Worm (Caenorhabditis elegans): ENCODE measurements around the gene smcr-8.
A peak's percentile ranks its signal among the peaks of the same experiment; 100 is the strongest.

DNA sequence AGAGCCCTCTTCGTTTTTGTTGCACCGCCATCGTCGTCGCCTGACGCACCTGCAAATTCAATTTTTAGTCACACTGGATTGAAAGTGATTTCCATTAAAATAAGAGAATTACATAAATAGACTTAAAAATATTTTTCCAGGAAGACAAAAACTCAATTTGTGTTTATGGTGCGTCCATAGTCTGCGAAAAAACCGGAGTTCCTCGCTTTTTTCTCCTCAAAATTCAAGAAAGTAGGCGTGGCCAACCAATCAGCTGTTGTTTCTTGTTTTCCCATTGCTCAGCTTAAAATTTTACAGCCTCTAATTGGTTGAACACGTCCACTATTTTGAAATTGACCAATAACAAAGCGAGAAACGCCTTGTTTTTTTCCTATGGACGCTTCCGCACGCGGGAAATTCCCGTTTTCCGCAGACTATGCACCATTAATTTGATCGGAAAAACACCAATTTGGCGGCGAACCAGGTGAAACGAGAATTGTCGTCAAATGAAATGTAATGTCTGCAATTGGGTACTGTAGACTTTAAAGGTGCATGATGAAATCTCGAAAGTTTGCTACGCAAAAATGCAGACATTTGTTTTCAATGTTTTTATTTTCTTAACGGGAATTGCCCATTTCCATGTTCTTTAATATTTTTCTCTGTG, 14.6 kb upstream of the smcr-8 start, which contains the start of gene C27F2.7:
- TF ChIP-seq him-1 (tag; optimal IDR thresholded peaks at IDR 0.05) (peak; percentile 28), ama-1 (optimal IDR thresholded peaks at IDR 0.05) (no peak), ama-1 (GFP tag; optimal IDR thresholded peaks at IDR 0.05) (no peak), egl-44 (GFP tag; IDR thresholded peaks at IDR 0.05) (no peak), sptf-2 (GFP tag; optimal IDR thresholded peaks at IDR 0.05) (no peak), ztf-28 (GFP tag; IDR thresholded peaks at IDR 0.05) (no peak), nhr-27 (tag; optimal IDR thresholded peaks at IDR 0.05) (no peak), efl-1 (GFP tag; optimal IDR thresholded peaks at IDR 0.05) (peak; percentile 82), K12H6.12 (tag; optimal IDR thresholded peaks at IDR 0.05) (no peak), snpc-4 (GFP tag; optimal IDR thresholded peaks at IDR 0.05) (no peak), snpc-4 (tag; optimal IDR thresholded peaks at IDR 0.05) (no peak), pha-4 (tag; optimal IDR thresholded peaks at IDR 0.05) (no peak), ets-4 (GFP tag; optimal IDR thresholded peaks at IDR 0.05) (no peak), F22D6.2 (tag; optimal IDR thresholded peaks at IDR 0.05) (no peak), lin-35 (GFP tag; optimal IDR thresholded peaks at IDR 0.05) (no peak), Y56A3A.18 (GFP tag; IDR thresholded peaks at IDR 0.05) (no peak)

Data from whole organism, young adult.